Worm (Caenorhabditis elegans) whole organism, mixed stage, embryonic: ENCODE data around the gene sprr-2.

Experiments
- blmp-1 ChIP-seq: fragments of 150-350 bp; optimal IDR thresholded peaks from 2 replicates; lab custom pipeline; 2014; ENCODE audit warnings: missing biosample characterization, missing genetic modification characterization
- ceh-39 ChIP-seq: fragments of 150-350 bp; optimal IDR thresholded peaks from 2 replicates; lab custom pipeline; 2014; ENCODE audit warnings: missing biosample characterization, missing genetic modification characterization
- ceh-43 ChIP-seq: fragments of 200-800 bp; sonication (Bioruptor generic); optimal IDR thresholded peaks from 2 replicates; lab custom pipeline; 2018; ENCODE audit warnings: mild to moderate bottlenecking, missing genetic modification characterization, moderate library complexity, missing compliant biosample characterization
- ceh-83 ChIP-seq: fragments of 200-800 bp; sonication (Bioruptor generic); optimal IDR thresholded peaks from 2 replicates; lab custom pipeline; 2018; ENCODE audit warnings: mild to moderate bottlenecking, missing genetic modification characterization, missing compliant biosample characterization
- ces-1 ChIP-seq: fragments of 150-350 bp; optimal IDR thresholded peaks from 2 replicates; lab custom pipeline; 2014; ENCODE audit warnings: missing biosample characterization, missing genetic modification reagents, missing genetic modification characterization
- cnd-1 ChIP-seq: fragments of 200-800 bp; sonication (Bioruptor generic); optimal IDR thresholded peaks from 2 replicates; lab custom pipeline; 2018; ENCODE audit warnings: mild to moderate bottlenecking, missing genetic modification characterization, missing compliant biosample characterization
- drap-1 ChIP-seq: fragments of 200-800 bp; sonication (Bioruptor generic); optimal IDR thresholded peaks from 3 replicates; lab custom pipeline; 2018; ENCODE audit warnings: mild to moderate bottlenecking, missing genetic modification characterization, missing compliant biosample characterization
- elt-1 ChIP-seq: sonication (generic microtip); optimal IDR thresholded peaks from 2 replicates; lab custom pipeline; 2017; ENCODE audit warnings: missing genetic modification characterization, mild to moderate bottlenecking, missing compliant biosample characterization, antibody characterized with exemption, moderate library complexity, borderline replicate concordance; ENCODE audit not compliant: insufficient read depth
- flh-1 ChIP-seq: fragments of 200-800 bp; sonication (Bioruptor generic); optimal IDR thresholded peaks from 2 replicates; lab custom pipeline; 2018; ENCODE audit warnings: mild to moderate bottlenecking, missing genetic modification characterization, moderate library complexity, missing compliant biosample characterization
- ham-2 ChIP-seq: fragments of 200-800 bp; sonication (Bioruptor generic); optimal IDR thresholded peaks from 2 replicates; lab custom pipeline; 2018; ENCODE audit warnings: mild to moderate bottlenecking, missing genetic modification characterization, missing compliant biosample characterization
- hlh-1 ChIP-seq: fragments of 150-350 bp; optimal IDR thresholded peaks from 2 replicates; lab custom pipeline; 2014; ENCODE audit warnings: missing biosample characterization, missing genetic modification reagents, missing genetic modification characterization
- lin-32 ChIP-seq: fragments of 200-800 bp; sonication (Bioruptor generic); optimal IDR thresholded peaks from 2 replicates; lab custom pipeline; 2018; ENCODE audit warnings: mild to moderate bottlenecking, missing genetic modification characterization, missing compliant biosample characterization
- lsy-2 ChIP-seq: fragments of 150-350 bp; optimal IDR thresholded peaks from 2 replicates; lab custom pipeline; 2014; ENCODE audit warnings: missing biosample characterization, missing genetic modification characterization
- mab-5 ChIP-seq: fragments of 150-350 bp; optimal IDR thresholded peaks from 2 replicates; lab custom pipeline; 2014; ENCODE audit warnings: missing biosample characterization, missing genetic modification characterization
- mep-1 ChIP-seq: fragments of 150-350 bp; optimal IDR thresholded peaks from 2 replicates; lab custom pipeline; 2017; ENCODE audit warnings: missing biosample characterization, missing genetic modification reagents, missing genetic modification characterization, inconsistent platforms
- mls-2 ChIP-seq: sonication (generic microtip); optimal IDR thresholded peaks from 2 replicates; lab custom pipeline; 2016; ENCODE audit warnings: mild to moderate bottlenecking, missing genetic modification characterization, moderate library complexity, missing compliant biosample characterization
- nhr-2 ChIP-seq: fragments of 150-350 bp; optimal IDR thresholded peaks from 2 replicates; lab custom pipeline; 2014; ENCODE audit warnings: missing biosample characterization, missing genetic modification characterization
- nhr-237 ChIP-seq: fragments of 150-350 bp; optimal IDR thresholded peaks from 2 replicates; lab custom pipeline; 2014; ENCODE audit warnings: missing biosample characterization, missing genetic modification characterization
- nhr-28 ChIP-seq: fragments of 150-350 bp; optimal IDR thresholded peaks from 2 replicates; lab custom pipeline; 2014; ENCODE audit warnings: missing biosample characterization, missing genetic modification characterization
- nhr-76 ChIP-seq: sonication (generic microtip); optimal IDR thresholded peaks from 2 replicates; lab custom pipeline; 2017; ENCODE audit warnings: missing biosample characterization, missing genetic modification characterization
- pha-4 ChIP-seq: fragments of 150-350 bp; optimal IDR thresholded peaks from 2 replicates; lab custom pipeline; 2018; ENCODE audit warnings: missing biosample characterization, missing genetic modification reagents, missing genetic modification characterization
- sem-2 ChIP-seq: fragments of 200-800 bp; sonication (Bioruptor generic); optimal IDR thresholded peaks from 2 replicates; lab custom pipeline; 2018; ENCODE audit warnings: mild to moderate bottlenecking, missing genetic modification characterization, missing compliant biosample characterization
- snpc-4 ChIP-seq: fragments of 150-350 bp; optimal IDR thresholded peaks from 2 replicates; lab custom pipeline; 2014; ENCODE audit warnings: missing biosample characterization, missing genetic modification characterization
- sptf-1 ChIP-seq: sonication (generic microtip); optimal IDR thresholded peaks from 2 replicates; lab custom pipeline; 2017; ENCODE audit warnings: mild to moderate bottlenecking, missing genetic modification characterization, moderate library complexity, missing compliant biosample characterization
- tbx-8 ChIP-seq: fragments of 200-800 bp; sonication (Bioruptor generic); optimal IDR thresholded peaks from 2 replicates; lab custom pipeline; 2018; ENCODE audit warnings: mild to moderate bottlenecking, missing genetic modification characterization, moderate library complexity, missing compliant biosample characterization
- unc-120 ChIP-seq: sonication (generic microtip); optimal IDR thresholded peaks from 2 replicates; lab custom pipeline; 2017; ENCODE audit warnings: missing genetic modification characterization, missing compliant biosample characterization; ENCODE audit not compliant: poor library complexity, severe bottlenecking
- unc-62 ChIP-seq: fragments of 150-350 bp; optimal IDR thresholded peaks from 2 replicates; lab custom pipeline; 2014; ENCODE audit warnings: missing biosample characterization, missing genetic modification reagents, missing genetic modification characterization
- zip-8 ChIP-seq: fragments of 150-350 bp; optimal IDR thresholded peaks from 2 replicates; lab custom pipeline; 2014; ENCODE audit warnings: missing biosample characterization, missing genetic modification characterization
- ztf-11 ChIP-seq: fragments of 150-350 bp; optimal IDR thresholded peaks from 2 replicates; lab custom pipeline; 2014; ENCODE audit warnings: missing biosample characterization, missing genetic modification characterization

sprr-2 gene

ce11 chrX:14804706-14805105 is 11.5 kb downstream of the sprr-2 start (continued):
- TF ChIP-seq cnd-1 (peak; percentile 89), lsy-2 (tag; lab: Kevin White, UChicago) (no peak), ceh-43 (peak; percentile 83), sptf-1 (tag; lab: Kevin White, UChicago) (peak; percentile 91), unc-62 (GFP tag; lab: Kevin White, UChicago) (peak; percentile 2)

- TF ChIP-seq blmp-1 (tag; lab: Kevin White, UChicago): no peak
Measured at ce11 chrX:14805746-14806145, 12.5 kb downstream of the sprr-2 start.

ce11 chrX:14806936-14807335 is 13.7 kb downstream of the sprr-2 start, which contains the start of gene F42D1.4:
TSS of gene F42D1.4 (plus strand) at chrX:14807236.
- TF ChIP-seq drap-1 (GFP tag; lab: Kevin White, UChicago): no peak
- TF ChIP-seq nhr-28: no peak
- TF ChIP-seq unc-120 (tag; lab: Kevin White, UChicago): no peak
- TF ChIP-seq nhr-2 (tag; lab: Kevin White, UChicago): no peak
- TF ChIP-seq lin-32 (GFP tag; lab: Kevin White, UChicago): no peak
- TF ChIP-seq hlh-1 (tag; lab: Kevin White, UChicago): no peak
- TF ChIP-seq mab-5: no peak
- TF ChIP-seq blmp-1 (tag; lab: Kevin White, UChicago): no peak
- TF ChIP-seq mls-2 (tag; lab: Kevin White, UChicago): no peak
- TF ChIP-seq pha-4 (tag; lab: Kevin White, UChicago): no peak
- TF ChIP-seq nhr-76: no peak
- no peak for TF ChIP-seq elt-1 (tag; lab: Kevin White, UChicago)
- TF ChIP-seq sem-2 (GFP tag; lab: Kevin White, UChicago): no peak
- no peak for TF ChIP-seq ceh-43
- no peak for TF ChIP-seq ham-2
- TF ChIP-seq cnd-1: no peak
- TF ChIP-seq ces-1 (GFP tag; lab: Kevin White, UChicago): no peak
- TF ChIP-seq sptf-1 (tag; lab: Kevin White, UChicago): no peak

ce11 chrX:14808796-14809195 is 15.6 kb downstream of the sprr-2 start:
- TF ChIP-seq ztf-11: no peak
- no peak for TF ChIP-seq tbx-8 (GFP tag; lab: Kevin White, UChicago)
- no peak for TF ChIP-seq lin-32 (GFP tag; lab: Kevin White, UChicago)
- TF ChIP-seq flh-1 (GFP tag; lab: Kevin White, UChicago): no peak
- no peak for TF ChIP-seq ceh-43
- TF ChIP-seq nhr-28: no peak
- TF ChIP-seq ceh-39 (tag; lab: Kevin White, UChicago): no peak
- no peak for TF ChIP-seq hlh-1 (tag; lab: Kevin White, UChicago)
- TF ChIP-seq blmp-1 (tag; lab: Kevin White, UChicago): no peak
- TF ChIP-seq mls-2 (tag; lab: Kevin White, UChicago): no peak
- no peak for TF ChIP-seq zip-8 (tag; lab: Kevin White, UChicago)

- no peak for TF ChIP-seq ceh-43
- TF ChIP-seq zip-8 (tag; lab: Kevin White, UChicago): no peak
- no peak for TF ChIP-seq nhr-2 (tag; lab: Kevin White, UChicago)
- TF ChIP-seq elt-1 (tag; lab: Kevin White, UChicago): no peak
- TF ChIP-seq unc-120 (tag; lab: Kevin White, UChicago): no peak
- no peak for TF ChIP-seq sptf-1 (tag; lab: Kevin White, UChicago)
- no peak for TF ChIP-seq nhr-237
- TF ChIP-seq mep-1 (tag; lab: Kevin White, UChicago): no peak
- TF ChIP-seq cnd-1: no peak
- TF ChIP-seq snpc-4 (tag; lab: Kevin White, UChicago): no peak
- TF ChIP-seq lin-32 (GFP tag; lab: Kevin White, UChicago): no peak
- TF ChIP-seq ces-1 (GFP tag; lab: Kevin White, UChicago): no peak
- TF ChIP-seq flh-1 (GFP tag; lab: Kevin White, UChicago): no peak
- no peak for TF ChIP-seq hlh-1 (tag; lab: Kevin White, UChicago)
- TF ChIP-seq ceh-83 (GFP tag; lab: Kevin White, UChicago): no peak
- TF ChIP-seq unc-62 (GFP tag; lab: Kevin White, UChicago): no peak
- no peak for TF ChIP-seq nhr-76
- no peak for TF ChIP-seq lsy-2 (tag; lab: Kevin White, UChicago)
Measured at ce11 chrX:14809905-14810304, 16.7 kb downstream of the sprr-2 start.
